Fruit fly (Drosophila melanogaster) S2 (cell line): ENCODE data around the gene Ssdp.

ENCODE experiments used
- CG8478 ChIP-seq: fragments of >200 bp; optimal IDR thresholded peaks from 2 replicates; lab custom pipeline; 2018
- CTCF ChIP-seq, 2 experiments: fragments of >200 bp; optimal IDR thresholded peaks; 2 replicates each; lab custom pipeline; 2018

- no peak for TF ChIP-seq CTCF (optimal IDR thresholded peaks at IDR 0.05; lab: Kevin White, UChicago)
- no peak for TF ChIP-seq CG8478 (lab: Kevin White, UChicago)
Observed at dm6 chr3R:18234699-18235257, 35.4 kb upstream of the Ssdp start.
